Fruit fly (Drosophila melanogaster): Measurements from ENCODE around the gene CG33687.

Gene CG33687

DNA sequence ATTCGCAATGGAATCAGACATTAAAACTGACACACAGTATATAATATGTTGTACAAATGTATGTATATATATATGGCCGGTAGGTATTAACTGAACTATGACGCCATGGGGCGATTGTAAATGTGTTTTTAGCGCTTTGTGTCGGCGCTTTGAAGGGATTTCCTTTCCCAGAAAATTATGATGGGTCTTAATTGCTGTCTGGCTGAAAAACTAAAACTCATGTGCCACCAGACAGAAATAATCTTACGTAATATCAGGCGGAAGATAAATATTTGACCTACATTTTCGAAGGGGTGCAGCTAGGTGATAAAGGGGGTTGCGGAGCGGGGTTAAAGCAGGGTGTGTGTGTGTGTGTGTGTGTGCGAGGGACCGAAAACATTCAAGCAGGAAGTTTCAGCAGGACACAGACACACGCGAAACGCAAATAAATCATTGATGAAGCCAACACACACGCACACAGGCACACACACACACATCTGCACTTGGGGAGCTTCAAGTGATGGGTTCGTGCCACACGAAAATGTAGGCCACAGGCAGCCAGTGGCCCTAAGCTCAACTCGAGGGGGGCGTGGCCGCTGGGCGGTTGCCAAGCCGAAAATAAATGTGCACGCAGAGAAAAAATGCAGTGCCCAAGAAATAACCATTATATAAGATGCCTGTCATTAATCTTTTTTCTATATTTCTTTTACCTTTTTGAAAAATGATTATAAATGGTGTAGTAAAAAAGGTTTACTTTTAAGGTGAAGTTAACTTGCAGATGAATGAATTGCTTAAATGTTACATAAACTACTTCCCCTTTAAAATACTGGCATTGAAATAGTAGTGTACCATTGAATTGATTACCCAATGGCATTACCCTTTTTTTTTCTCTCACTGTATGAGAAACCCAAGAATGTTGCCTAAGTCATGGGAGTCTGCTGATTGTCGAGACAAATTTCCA is 40.1 kb upstream of the CG33687 start (continued):
- TF ChIP-seq Dfd (GFP tag; optimal IDR thresholded peaks at IDR 0.05) (peak; percentile 23), CG9705 (GFP tag; optimal IDR thresholded peaks at IDR 0.05) (no peak), fru (GFP tag; optimal IDR thresholded peaks at IDR 0.05) (peak; percentile 23), tai (GFP tag; optimal IDR thresholded peaks at IDR 0.05) (peak; percentile 52), rgr (GFP tag; optimal IDR thresholded peaks at IDR 0.05) (peak; percentile 19), sage (GFP tag; optimal IDR thresholded peaks at IDR 0.05) (no peak), Abd-B (GFP tag; optimal IDR thresholded peaks at IDR 0.05) (no peak), GATAd (GFP tag; optimal IDR thresholded peaks at IDR 0.05) (no peak), br (GFP tag; optimal IDR thresholded peaks at IDR 0.05) (no peak), woc (GFP tag; optimal IDR thresholded peaks at IDR 0.05) (peak; percentile 12)

DNA sequence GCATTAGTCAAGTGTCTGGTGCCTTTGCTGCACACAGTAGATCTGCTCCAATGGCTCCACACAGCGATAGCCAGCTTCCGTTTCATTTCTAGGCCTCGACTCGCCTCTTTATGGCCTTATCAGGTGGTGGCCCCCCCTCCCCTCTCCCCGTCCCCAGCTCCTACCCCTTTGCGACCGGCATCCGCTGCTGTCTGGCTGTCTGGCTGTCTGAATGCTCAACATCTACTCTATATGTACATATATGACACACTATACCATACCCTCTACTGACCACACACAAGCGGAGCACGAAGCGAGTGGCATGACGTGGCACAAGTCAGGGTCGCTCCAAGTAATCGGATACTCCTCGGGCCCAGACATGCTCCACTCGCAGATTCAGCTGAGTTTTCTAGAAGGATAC is 39.3 kb upstream of the CG33687 start:
- no peak for TF ChIP-seq Jra (GFP tag; optimal IDR thresholded peaks at IDR 0.05)
- no peak for TF ChIP-seq brk (GFP tag; optimal IDR thresholded peaks at IDR 0.05)

DNA sequence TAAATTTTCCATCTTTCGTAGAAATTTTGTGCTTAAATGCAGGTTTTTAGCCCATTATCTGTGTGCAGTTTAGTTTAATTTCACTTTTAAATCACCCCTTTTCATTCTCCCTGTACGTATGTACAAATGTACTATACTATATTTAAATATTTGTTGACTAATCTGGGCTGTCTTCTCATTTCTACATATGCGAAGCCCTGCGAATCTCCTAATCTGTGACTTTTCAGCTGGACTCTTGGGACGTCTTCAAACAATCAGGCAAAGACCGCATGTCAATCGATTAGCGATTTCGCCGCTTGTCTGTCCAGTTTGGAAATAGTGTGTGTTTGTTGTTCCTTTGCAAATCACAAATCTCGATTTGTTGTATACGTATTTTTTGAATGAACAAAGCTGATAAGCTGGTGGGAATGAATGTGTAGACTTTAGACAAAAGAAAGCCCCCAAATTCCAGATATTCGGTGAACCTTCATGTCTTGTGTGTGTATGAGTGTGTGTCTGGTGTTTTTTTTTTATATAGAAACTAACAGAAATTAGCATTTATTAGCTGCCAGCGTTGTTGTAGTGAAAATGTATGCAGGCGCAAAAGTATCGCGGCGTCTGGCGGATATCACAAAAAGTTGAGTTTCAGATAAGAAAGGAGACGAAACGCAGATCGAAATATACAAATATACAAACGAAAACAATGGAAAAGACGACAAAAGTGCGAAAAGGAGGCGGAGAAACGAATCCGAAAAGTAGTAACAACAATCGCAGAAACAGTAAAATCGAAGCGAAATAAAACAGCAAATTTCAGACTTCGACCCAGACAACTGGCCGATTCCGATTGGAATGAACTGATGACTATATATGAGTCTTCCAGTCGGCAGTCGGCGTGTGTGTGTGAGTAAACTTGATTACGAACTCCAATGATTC is 38.3 kb upstream of the CG33687 start:
- TF ChIP-seq Rel (GFP tag; optimal IDR thresholded peaks at IDR 0.05) (no peak), Rel (tag; optimal IDR thresholded peaks at IDR 0.05) (peak; percentile 64), foxo (GFP tag; optimal IDR thresholded peaks at IDR 0.05) (no peak), Hnf4 (GFP tag; optimal IDR thresholded peaks at IDR 0.05) (peak; percentile 57), rgr (GFP tag; optimal IDR thresholded peaks at IDR 0.05) (peak; percentile 72)

DNA sequence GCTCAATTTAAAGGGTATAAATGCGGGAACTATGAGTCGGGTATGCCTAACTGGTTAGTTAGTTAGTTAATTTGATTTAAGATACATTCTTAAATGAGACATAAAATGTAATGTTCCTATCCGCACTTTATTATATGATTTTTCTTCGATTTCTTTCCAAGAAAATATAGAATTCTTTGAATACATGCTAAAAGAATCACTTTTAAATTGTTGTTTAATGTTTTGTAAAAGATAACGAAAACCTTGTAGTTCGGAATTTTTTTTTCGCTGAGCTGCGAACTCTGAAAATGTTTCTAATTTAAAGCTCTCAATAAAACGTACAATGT is 37.6 kb upstream of the CG33687 start:
- TF ChIP-seq foxo (GFP tag; optimal IDR thresholded peaks at IDR 0.05), result peak in 1 of 2 experiments; percentile 17
- no peak for TF ChIP-seq N (GFP tag; optimal IDR thresholded peaks at IDR 0.05)
- no peak for TF ChIP-seq sv (GFP tag; optimal IDR thresholded peaks at IDR 0.05)
- TF ChIP-seq Vsx2 (GFP tag; optimal IDR thresholded peaks at IDR 0.05; ENCODE audit: partially characterized antibody), result no peak
- peak; percentile 16 for TF ChIP-seq fru (GFP tag; optimal IDR thresholded peaks at IDR 0.05)
- no peak for TF ChIP-seq Myc (optimal IDR thresholded peaks at IDR 0.05)
- TF ChIP-seq Hr83 (GFP tag; optimal IDR thresholded peaks at IDR 0.05; ENCODE audit: poor library complexity, severe bottlenecking), result no peak
- peak; percentile 10 for TF ChIP-seq br (GFP tag; optimal IDR thresholded peaks at IDR 0.05)
- TF ChIP-seq tai (GFP tag; optimal IDR thresholded peaks at IDR 0.05), result no peak
- TF ChIP-seq Hr78 (GFP tag; optimal IDR thresholded peaks at IDR 0.05), result no peak
- TF ChIP-seq ey (GFP tag; optimal IDR thresholded peaks at IDR 0.05), result peak; percentile 31
- no peak for TF ChIP-seq Hnf4 (GFP tag; optimal IDR thresholded peaks at IDR 0.05)
- no peak for TF ChIP-seq woc (GFP tag; optimal IDR thresholded peaks at IDR 0.05)

DNA sequence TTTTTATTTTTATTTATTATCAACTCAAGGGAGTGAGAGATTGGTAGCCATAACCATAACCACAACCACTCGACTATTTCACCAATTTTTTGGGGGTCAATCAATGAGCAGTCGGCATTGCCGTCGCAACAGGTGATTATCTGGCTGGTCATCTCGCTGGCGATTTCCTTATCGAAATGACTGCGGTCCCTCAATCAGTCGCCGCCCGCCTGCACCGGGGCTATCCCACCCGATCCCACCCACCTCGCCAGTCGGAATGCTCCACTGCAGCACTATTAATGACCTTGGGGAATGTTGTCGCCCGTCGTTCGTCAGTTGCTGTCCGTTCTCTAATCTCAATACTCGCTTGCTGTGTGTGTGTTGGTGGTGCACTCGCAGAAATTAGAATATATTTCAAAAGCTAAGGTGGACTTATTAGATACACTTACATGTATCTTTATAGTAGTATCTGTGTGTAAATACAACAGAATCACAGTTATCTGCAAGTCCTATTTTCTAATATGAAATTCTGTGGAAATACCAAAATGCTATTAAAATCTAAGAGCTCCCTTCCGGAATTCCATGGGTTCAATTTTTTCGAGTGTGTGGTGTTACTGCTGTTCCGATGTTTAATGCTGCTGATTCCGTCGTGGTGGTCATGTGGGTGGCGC is 37.1 kb upstream of the CG33687 start:
- TF ChIP-seq dmrt93B (GFP tag; optimal IDR thresholded peaks at IDR 0.05) (no peak), brk (GFP tag; optimal IDR thresholded peaks at IDR 0.05) (no peak), HLH106 (tag; optimal IDR thresholded peaks at IDR 0.05) (peak; percentile 46), ey (GFP tag; optimal IDR thresholded peaks at IDR 0.05) (peak; percentile 49), jim (GFP tag; optimal IDR thresholded peaks at IDR 0.05) (no peak), foxo (GFP tag; optimal IDR thresholded peaks at IDR 0.05) (peak in 1 of 2 experiments; percentile 55), Jra (GFP tag; optimal IDR thresholded peaks at IDR 0.05) (no peak), Vsx2 (GFP tag; optimal IDR thresholded peaks at IDR 0.05; ENCODE audit: partially characterized antibody) (no peak), sage (GFP tag; optimal IDR thresholded peaks at IDR 0.05) (no peak), lola (GFP tag; optimal IDR thresholded peaks at IDR 0.05) (no peak), Hr78 (GFP tag; optimal IDR thresholded peaks at IDR 0.05) (no peak), rgr (GFP tag; optimal IDR thresholded peaks at IDR 0.05) (peak; percentile 40), CG9705 (GFP tag; optimal IDR thresholded peaks at IDR 0.05) (no peak), psq (GFP tag; optimal IDR thresholded peaks at IDR 0.05) (no peak), dl (GFP tag; optimal IDR thresholded peaks at IDR 0.05; ENCODE audit: insufficient read depth in 1 of 2, partially characterized antibody in 2 of 2) (no peak), CrebA (GFP tag; optimal IDR thresholded peaks at IDR 0.05; ENCODE audit: borderline replicate concordance) (no peak), fru (GFP tag; optimal IDR thresholded peaks at IDR 0.05) (peak; percentile 54), br (GFP tag; optimal IDR thresholded peaks at IDR 0.05) (peak; percentile 11), Dif (GFP tag; optimal IDR thresholded peaks at IDR 0.05; ENCODE audit: partially characterized antibody) (no peak), h (GFP tag; optimal IDR thresholded peaks at IDR 0.05) (peak; percentile 68), Hnf4 (GFP tag; optimal IDR thresholded peaks at IDR 0.05) (no peak), Abd-B (GFP tag; optimal IDR thresholded peaks at IDR 0.05) (no peak), sv (GFP tag; optimal IDR thresholded peaks at IDR 0.05) (peak; percentile 10), Mio (GFP tag; optimal IDR thresholded peaks at IDR 0.05) (no peak), Dfd (GFP tag; optimal IDR thresholded peaks at IDR 0.05) (no peak), woc (GFP tag; optimal IDR thresholded peaks at IDR 0.05) (no peak), OdsH (GFP tag; optimal IDR thresholded peaks at IDR 0.05) (peak; percentile 41), CG32264 (GFP tag; optimal IDR thresholded peaks at IDR 0.05) (no peak), GATAd (GFP tag; optimal IDR thresholded peaks at IDR 0.05) (no peak)
